Worm (Caenorhabditis elegans) whole organism, young adult: ENCODE results near the gene ufd-3.

Experiments
- B0336.3 ChIP-seq: fragments of 200-800 bp; sonication (Bioruptor generic); IDR thresholded peaks from 2 replicates; pipeline ENCODE4 v1.3.6; 2022; ENCODE audit warnings: missing genetic modification characterization, missing compliant biosample characterization
- F10E7.11 ChIP-seq: sonication (generic microtip); optimal IDR thresholded peaks from 2 replicates; lab custom pipeline; 2017; ENCODE audit warnings: mild to moderate bottlenecking, missing genetic modification characterization, moderate library complexity, missing compliant biosample characterization
- F52B5.7 ChIP-seq: sonication (generic microtip); optimal IDR thresholded peaks from 2 replicates; lab custom pipeline; 2016; ENCODE audit warnings: mild to moderate bottlenecking, missing genetic modification characterization, missing compliant biosample characterization
- F57A8.1 ChIP-seq: fragments of 200-800 bp; sonication (Bioruptor generic); optimal IDR thresholded peaks from 2 replicates; lab custom pipeline; 2018; ENCODE audit warnings: mild to moderate bottlenecking, missing genetic modification characterization, moderate library complexity, missing compliant biosample characterization
- K11D2.4 ChIP-seq: fragments of 200-800 bp; sonication (Bioruptor generic); IDR thresholded peaks from 2 replicates; pipeline ENCODE4 v1.3.6; 2022; ENCODE audit warnings: missing genetic modification reagents, missing genetic modification characterization, missing compliant biosample characterization
- Y53F4B.3 ChIP-seq: fragments of 200-800 bp; sonication (Bioruptor generic); IDR thresholded peaks from 2 replicates; pipeline ENCODE4 v1.3.6; 2022; ENCODE audit warnings: missing genetic modification reagents, missing genetic modification characterization, missing compliant biosample characterization
- ama-1 ChIP-seq, 3 experiments: fragments of 150-350 bp in 1 of 3; sonication (generic microtip) in 2 of 3; optimal IDR thresholded peaks; 2 replicates each; lab custom pipeline; 2014 to 2018; ENCODE audit warnings: missing biosample characterization in 2 of 3, missing genetic modification characterization in 2 of 3, missing genetic modification reagents in 2 of 3
- attf-6 ChIP-seq: fragments of 200-800 bp; sonication (Bioruptor generic); IDR thresholded peaks from 2 replicates; pipeline ENCODE4 v1.3.6; 2022; ENCODE audit warnings: missing genetic modification reagents, missing genetic modification characterization, missing compliant biosample characterization
- bed-1 ChIP-seq: fragments of 200-800 bp; sonication (Bioruptor generic); IDR thresholded peaks from 2 replicates; pipeline ENCODE4 v1.3.6; 2022; ENCODE audit warnings: missing genetic modification reagents, missing genetic modification characterization, missing compliant biosample characterization
- ccch-3 ChIP-seq: fragments of 200-800 bp; sonication (Bioruptor generic); optimal IDR thresholded peaks from 2 replicates; lab custom pipeline; 2018; ENCODE audit warnings: mild to moderate bottlenecking, missing genetic modification characterization, missing compliant biosample characterization
- cebp-2 ChIP-seq: fragments of 200-800 bp; sonication (Bioruptor generic); IDR thresholded peaks from 2 replicates; pipeline ENCODE4 v1.3.6; 2022; ENCODE audit warnings: missing genetic modification characterization, missing compliant biosample characterization
- chd-7 ChIP-seq: sonication (generic microtip); optimal IDR thresholded peaks from 2 replicates; lab custom pipeline; 2016; ENCODE audit warnings: mild to moderate bottlenecking, missing genetic modification characterization, moderate library complexity, missing compliant biosample characterization
- dox-1 ChIP-seq: fragments of 200-800 bp; sonication (Bioruptor generic); IDR thresholded peaks from 2 replicates; pipeline ENCODE4 v1.3.6; 2022; ENCODE audit warnings: missing genetic modification reagents, missing genetic modification characterization, missing compliant biosample characterization
- egrh-3 ChIP-seq: fragments of 200-800 bp; sonication (Bioruptor generic); IDR thresholded peaks from 2 replicates; pipeline ENCODE4 v1.3.6; 2022; ENCODE audit warnings: missing genetic modification reagents, missing genetic modification characterization, missing compliant biosample characterization
- ekl-4 ChIP-seq: fragments of 200-800 bp; sonication (Bioruptor generic); IDR thresholded peaks from 2 replicates; pipeline ENCODE4 v1.3.6; 2022; ENCODE audit warnings: missing genetic modification reagents, missing genetic modification characterization, missing compliant biosample characterization
- ets-4 ChIP-seq: fragments of 200-800 bp; sonication (Bioruptor generic); optimal IDR thresholded peaks from 2 replicates; lab custom pipeline; 2018; ENCODE audit warnings: mild to moderate bottlenecking, missing genetic modification characterization, missing compliant biosample characterization
- hlh-12 ChIP-seq: sonication (generic microtip); optimal IDR thresholded peaks from 2 replicates; lab custom pipeline; 2016; ENCODE audit warnings: missing genetic modification characterization, missing compliant biosample characterization
- lin-26 ChIP-seq: fragments of 200-800 bp; sonication (Bioruptor generic); IDR thresholded peaks from 2 replicates; pipeline ENCODE4 v1.3.6; 2022; ENCODE audit warnings: missing genetic modification reagents, missing genetic modification characterization, missing compliant biosample characterization
- madf-3 ChIP-seq: fragments of 200-800 bp; sonication (Bioruptor generic); IDR thresholded peaks from 2 replicates; pipeline ENCODE4 v1.3.6; 2022; ENCODE audit warnings: missing genetic modification reagents, missing genetic modification characterization, missing compliant biosample characterization
- mcd-1 ChIP-seq: fragments of 200-800 bp; sonication (Bioruptor generic); IDR thresholded peaks from 2 replicates; pipeline ENCODE4 v1.3.6; 2022; ENCODE audit warnings: missing genetic modification reagents, missing genetic modification characterization, missing compliant biosample characterization
- nfyb-1 ChIP-seq: fragments of 200-800 bp; sonication (Bioruptor generic); IDR thresholded peaks from 2 replicates; pipeline ENCODE4 v1.3.6; 2022; ENCODE audit warnings: missing genetic modification reagents, missing genetic modification characterization, missing compliant biosample characterization
- nhr-179 ChIP-seq: sonication (generic microtip); optimal IDR thresholded peaks from 2 replicates; lab custom pipeline; 2016; ENCODE audit warnings: mild to moderate bottlenecking, missing genetic modification characterization, missing compliant biosample characterization
- nhr-80 ChIP-seq: sonication (generic microtip); optimal IDR thresholded peaks from 2 replicates; lab custom pipeline; 2016; ENCODE audit warnings: missing genetic modification characterization, missing compliant biosample characterization
- pha-4 ChIP-seq: fragments of 150-350 bp; sonication (generic microtip); optimal IDR thresholded peaks from 2 replicates; lab custom pipeline; 2014; ENCODE audit warnings: missing biosample characterization, missing genetic modification reagents, missing genetic modification characterization
- rec-8 ChIP-seq, 2 experiments: sonication (generic microtip); optimal IDR thresholded peaks; 2 replicates each; lab custom pipeline; 2016; ENCODE audit warnings: mild to moderate bottlenecking in 2 of 2, missing genetic modification characterization in 2 of 2, missing genetic modification reagents in 2 of 2, missing genotype in 2 of 2, missing biosample characterization in 1 of 2, missing compliant biosample characterization in 1 of 2, moderate library complexity in 1 of 2
- repo-1 ChIP-seq: sonication (generic microtip); optimal IDR thresholded peaks from 2 replicates; lab custom pipeline; 2017; ENCODE audit warnings: mild to moderate bottlenecking, missing genetic modification characterization, missing compliant biosample characterization
- rpc-1 ChIP-seq, 2 experiments: fragments of 150-350 bp in 1 of 2; sonication (generic microtip) in 1 of 2; optimal IDR thresholded peaks; 2 replicates each; lab custom pipeline; 2014 to 2018; ENCODE audit warnings: missing biosample characterization in 1 of 2, missing genetic modification characterization in 1 of 2, missing genetic modification reagents in 1 of 2, missing genotype in 1 of 2
- sdz-38 ChIP-seq: sonication (generic microtip); optimal IDR thresholded peaks from 2 replicates; lab custom pipeline; 2016; ENCODE audit warnings: missing genotype, missing genetic modification characterization, missing compliant biosample characterization
- snpc-1.3 ChIP-seq: sonication (generic microtip); optimal IDR thresholded peaks from 2 replicates; lab custom pipeline; 2017; ENCODE audit warnings: missing genetic modification characterization, mild to moderate bottlenecking, missing compliant biosample characterization, antibody characterized with exemption, moderate library complexity, missing genotype, missing genetic modification reagents; ENCODE audit not compliant: insufficient read depth
- somi-1 ChIP-seq: fragments of 200-800 bp; sonication (Bioruptor generic); optimal IDR thresholded peaks from 2 replicates; lab custom pipeline; 2018; ENCODE audit warnings: mild to moderate bottlenecking, missing genetic modification characterization, missing compliant biosample characterization
- tbp1 ChIP-seq: fragments of 200-800 bp; sonication (Bioruptor generic); optimal IDR thresholded peaks from 2 replicates; lab custom pipeline; 2018; ENCODE audit warnings: mild to moderate bottlenecking, missing genetic modification characterization, missing compliant biosample characterization
- xnd-1 ChIP-seq: sonication (generic microtip); optimal IDR thresholded peaks from 2 replicates; lab custom pipeline; 2016; ENCODE audit warnings: missing genotype, missing genetic modification reagents, missing genetic modification characterization, missing compliant biosample characterization
- ztf-25 ChIP-seq: fragments of 200-800 bp; sonication (Bioruptor generic); IDR thresholded peaks from 2 replicates; pipeline ENCODE4 v1.3.6; 2022; ENCODE audit warnings: missing genetic modification reagents, missing genetic modification characterization, missing compliant biosample characterization
- ztf-6 ChIP-seq: fragments of 200-800 bp; sonication (Bioruptor generic); IDR thresholded peaks from 2 replicates; pipeline ENCODE4 v1.3.6; 2022; ENCODE audit warnings: missing genetic modification reagents, missing genetic modification characterization, missing compliant biosample characterization

Gene ufd-3

DNA sequence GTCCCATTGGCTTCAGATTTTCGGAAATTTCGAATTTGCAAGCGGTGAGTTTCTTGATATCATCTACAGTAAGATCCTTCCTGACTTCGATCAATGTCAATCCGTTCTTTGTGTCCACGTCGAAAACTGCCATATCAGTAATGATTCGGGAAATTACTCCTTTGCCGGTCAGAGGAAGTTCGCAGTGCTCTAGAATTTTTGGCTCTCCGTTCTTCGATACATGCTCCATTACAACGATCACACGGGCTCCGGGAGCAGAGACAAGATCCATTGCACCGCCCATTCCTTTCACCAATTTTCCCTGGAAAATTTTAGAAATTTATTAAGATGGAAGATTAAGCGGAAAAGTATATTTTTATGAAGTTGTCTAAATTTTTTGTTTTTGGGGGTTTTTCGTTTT lies 6.0 kb upstream of the ufd-3 start (continued):
- TF ChIP-seq lin-26 (GFP tag; lab: Robert Waterston, UW) (no peak), mcd-1 (GFP tag; lab: Robert Waterston, UW) (0 out of 2 replicates have a peak, but pooled peaks have one; percentile 28), pha-4 (tag; lab: Kevin White, UChicago) (no peak), ets-4 (no peak), madf-3 (GFP tag; lab: Robert Waterston, UW) (peak; percentile 71; the same call in 1 of the 2 replicates), rpc-1 (optimal IDR thresholded peaks at IDR 0.05; lab: Kevin White, UChicago) (no peak), rpc-1 (tag; optimal IDR thresholded peaks at IDR 0.05; lab: Kevin White, UChicago) (no peak), F52B5.7 (peak; percentile 42), somi-1 (GFP tag; lab: Kevin White, UChicago) (no peak), bed-1 (no peak), cebp-2 (peak; percentile 72; the same call in 1 of the 2 replicates), ekl-4 (GFP tag; lab: Robert Waterston, UW) (peak; percentile 56), repo-1 (no peak), attf-6 (no peak), xnd-1 (no peak), snpc-1.3 (no peak), Y53F4B.3 (GFP tag; lab: Robert Waterston, UW) (no peak), hlh-12 (tag; lab: Kevin White, UChicago) (no peak), egrh-3 (no peak), rec-8 (tag; optimal IDR thresholded peaks at IDR 0.05; lab: Kevin White, UChicago) (no peak), F57A8.1 (no peak), K11D2.4 (GFP tag; lab: Robert Waterston, UW) (no peak), chd-7 (tag; lab: Kevin White, UChicago) (peak; percentile 63)

- TF ChIP-seq nfyb-1 (GFP tag; lab: Robert Waterston, UW) (0 out of 2 replicates have a peak, but pooled peaks have one; percentile 11), ztf-6 (no peak), nhr-80 (tag; lab: Kevin White, UChicago) (peak; percentile 6), nhr-179 (tag; lab: Kevin White, UChicago) (no peak)
Measured at ce11 chrII:9935044-9935599, 5.4 kb upstream of the ufd-3 start.

- TF ChIP-seq F10E7.11 (tag; lab: Kevin White, UChicago) (no peak), ama-1 (optimal IDR thresholded peaks at IDR 0.05; lab: Kevin White, UChicago) (peak; percentile 4), ama-1 (GFP tag; optimal IDR thresholded peaks at IDR 0.05; lab: Kevin White, UChicago) (no peak)
- TF ChIP-seq, all 124 proteins: peak for 1
Measured at ce11 chrII:9935664-9936063, 4.9 kb upstream of the ufd-3 start.

DNA sequence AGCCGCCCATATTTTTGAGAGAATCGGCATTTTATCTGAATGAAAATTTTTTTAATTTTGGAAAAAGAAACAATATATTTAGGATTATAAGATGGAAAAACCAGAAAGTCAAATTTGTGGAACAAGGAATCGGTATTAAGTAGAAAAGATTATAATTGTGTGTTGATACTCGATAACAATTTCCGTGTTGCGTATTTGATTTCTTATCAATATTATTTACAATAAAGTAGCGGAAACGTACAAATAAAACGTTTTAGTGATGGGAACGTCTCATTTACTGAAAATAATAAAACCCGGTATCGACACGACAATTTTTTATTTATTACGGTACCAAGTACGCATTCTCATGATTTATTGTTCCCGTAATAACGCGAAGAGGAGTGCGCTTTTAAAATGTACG lies 3.7 kb upstream of the ufd-3 start, which contains the start of gene C05C10.3:
Gene C05C10.3, minus strand, starts transcription at position 35 of the 400 bp plus-strand sequence.
- TF ChIP-seq ekl-4 (GFP tag; lab: Robert Waterston, UW), result 0 out of 2 replicates have a peak, but pooled peaks have one; percentile 48
- TF ChIP-seq tbp1, result no peak
- TF ChIP-seq B0336.3, result no peak
- TF ChIP-seq sdz-38, result no peak
- 0 out of 2 replicates have a peak, but pooled peaks have one; percentile 4 for TF ChIP-seq dox-1 (GFP tag; lab: Robert Waterston, UW)
- no peak for TF ChIP-seq ztf-25 (GFP tag; lab: Robert Waterston, UW)
- no peak for TF ChIP-seq nfyb-1 (GFP tag; lab: Robert Waterston, UW)
- TF ChIP-seq rpc-1 (optimal IDR thresholded peaks at IDR 0.05; lab: Kevin White, UChicago), result no peak
- no peak for TF ChIP-seq rpc-1 (tag; optimal IDR thresholded peaks at IDR 0.05; lab: Kevin White, UChicago)
- no peak for TF ChIP-seq ccch-3 (GFP tag; lab: Kevin White, UChicago)
- TF ChIP-seq nhr-179 (tag; lab: Kevin White, UChicago), result no peak
